Worm (Caenorhabditis elegans) whole organism, L4 larva: ENCODE data around the gene ZK1248.5.

Experiments used
- R02D3.7 ChIP-seq: fragments of 150-350 bp; sonication (generic microtip); optimal IDR thresholded peaks from 3 replicates; lab custom pipeline; 2014; ENCODE audit warnings: missing biosample characterization, missing genetic modification characterization
- T20F7.1 ChIP-seq: fragments of 200-800 bp; sonication (Bioruptor generic); optimal IDR thresholded peaks from 2 replicates; lab custom pipeline; 2018; ENCODE audit warnings: mild to moderate bottlenecking, missing genetic modification characterization, missing compliant biosample characterization
- ZK546.5 ChIP-seq, 2 experiments: sonication (generic microtip); optimal IDR thresholded peaks; 2 replicates each; lab custom pipeline; 2017; ENCODE audit warnings: missing biosample characterization in 2 of 2, missing genetic modification characterization in 2 of 2
- dmd-6 ChIP-seq: fragments of 200-800 bp; sonication (Bioruptor generic); IDR thresholded peaks from 2 replicates; pipeline ENCODE4 v1.3.6; 2022; ENCODE audit warnings: missing genetic modification reagents, missing genetic modification characterization, missing compliant biosample characterization
- jun-1 ChIP-seq: fragments of 150-350 bp; optimal IDR thresholded peaks from 2 replicates; lab custom pipeline; 2014; ENCODE audit warnings: missing biosample characterization, missing genetic modification reagents, missing genetic modification characterization
- lin-13 ChIP-seq: fragments of 150-350 bp; optimal IDR thresholded peaks from 2 replicates; lab custom pipeline; 2014; ENCODE audit warnings: missing biosample characterization, missing genetic modification reagents, missing genetic modification characterization
- lir-3 ChIP-seq: sonication (generic microtip); optimal IDR thresholded peaks from 2 replicates; lab custom pipeline; 2016; ENCODE audit warnings: mild to moderate bottlenecking, missing genetic modification characterization, missing compliant biosample characterization
- snpc-4 ChIP-seq: fragments of 150-350 bp; optimal IDR thresholded peaks from 2 replicates; lab custom pipeline; 2014; ENCODE audit warnings: missing biosample characterization, missing genetic modification characterization
- unc-130 ChIP-seq: sonication (generic microtip); optimal IDR thresholded peaks from 2 replicates; lab custom pipeline; 2016; ENCODE audit warnings: missing genetic modification reagents, missing genetic modification characterization, missing compliant biosample characterization

ce11 chrII:5765318-5765717 lies 45.0 kb upstream of the ZK1248.5 start, which contains the start of gene ifb-1:
- no peak for TF ChIP-seq R02D3.7 (tag; lab: Kevin White, UChicago)
- no peak for TF ChIP-seq lin-13 (GFP tag; lab: Kevin White, UChicago)
- TF ChIP-seq jun-1 (tag; lab: Kevin White, UChicago): no peak
- no peak for TF ChIP-seq snpc-4
- no peak for TF ChIP-seq dmd-6
- TF ChIP-seq ZK546.5 (tag; optimal IDR thresholded peaks at IDR 0.05; lab: Kevin White, UChicago): no peak
- TF ChIP-seq lir-3 (tag; lab: Kevin White, UChicago): no peak
- TF ChIP-seq T20F7.1 (GFP tag; lab: Kevin White, UChicago): no peak
- TF ChIP-seq unc-130 (GFP tag; lab: Kevin White, UChicago): no peak
